Worm (Caenorhabditis elegans) whole organism, mixed stage, embryonic: ENCODE results near the gene C08F11.12.

Experiments
- ces-1 ChIP-seq: fragments of 150-350 bp; optimal IDR thresholded peaks from 2 replicates; lab custom pipeline; 2014; ENCODE audit warnings: missing biosample characterization, missing genetic modification reagents, missing genetic modification characterization
- elt-3 ChIP-seq: fragments of 150-350 bp; optimal IDR thresholded peaks from 2 replicates; lab custom pipeline; 2014; ENCODE audit warnings: missing biosample characterization, missing genetic modification characterization
- lin-13 ChIP-seq: fragments of 150-350 bp; optimal IDR thresholded peaks from 2 replicates; lab custom pipeline; 2014; ENCODE audit warnings: missing biosample characterization, missing genetic modification characterization
- nhr-76 ChIP-seq: sonication (generic microtip); optimal IDR thresholded peaks from 2 replicates; lab custom pipeline; 2017; ENCODE audit warnings: missing biosample characterization, missing genetic modification characterization
- snpc-4 ChIP-seq: fragments of 150-350 bp; optimal IDR thresholded peaks from 2 replicates; lab custom pipeline; 2014; ENCODE audit warnings: missing biosample characterization, missing genetic modification characterization
- tbx-8 ChIP-seq: fragments of 200-800 bp; sonication (Bioruptor generic); optimal IDR thresholded peaks from 2 replicates; lab custom pipeline; 2018; ENCODE audit warnings: mild to moderate bottlenecking, missing genetic modification characterization, moderate library complexity, missing compliant biosample characterization
- unc-39 ChIP-seq: fragments of 150-350 bp; optimal IDR thresholded peaks from 2 replicates; lab custom pipeline; 2014; ENCODE audit warnings: missing biosample characterization, missing genetic modification characterization
- unc-62 ChIP-seq: fragments of 150-350 bp; optimal IDR thresholded peaks from 2 replicates; lab custom pipeline; 2014; ENCODE audit warnings: missing biosample characterization, missing genetic modification reagents, missing genetic modification characterization
- ztf-11 ChIP-seq: fragments of 150-350 bp; optimal IDR thresholded peaks from 2 replicates; lab custom pipeline; 2014; ENCODE audit warnings: missing biosample characterization, missing genetic modification characterization

ce11 chrIV:13639027-13639426, 12.3 kb downstream of the C08F11.12 start, which contains the start of gene ugt-22:
- TF ChIP-seq nhr-76 (tag; lab: Kevin White, UChicago) = no peak
- no peak for TF ChIP-seq elt-3
- TF ChIP-seq unc-62 (GFP tag; lab: Kevin White, UChicago) = no peak
- no peak for TF ChIP-seq unc-39 (tag; lab: Kevin White, UChicago)
- TF ChIP-seq tbx-8 (GFP tag; lab: Kevin White, UChicago) = no peak
- TF ChIP-seq lin-13 (tag; lab: Kevin White, UChicago) = no peak
- no peak for TF ChIP-seq snpc-4 (tag; lab: Kevin White, UChicago)
- TF ChIP-seq ztf-11 (tag; lab: Kevin White, UChicago) = no peak
- no peak for TF ChIP-seq ces-1 (GFP tag; lab: Kevin White, UChicago)
